Fruit fly (Drosophila melanogaster) whole organism, pupa: Measurements from ENCODE around the gene CG42854.

ENCODE experiments used
- CG10348 ChIP-seq: fragments of 200-800 bp; sonication (Bioruptor generic); IDR thresholded peaks from 2 replicates; pipeline ENCODE4 v1.3.6; 2022; ENCODE audit warnings: missing biosample characterization, missing genetic modification characterization
- CG13204 ChIP-seq: fragments of 200-800 bp; sonication (Bioruptor generic); optimal IDR thresholded peaks from 2 replicates; lab custom pipeline; 2018; ENCODE audit warnings: missing biosample characterization, mild to moderate bottlenecking, missing genetic modification characterization, moderate library complexity
- CG17806 ChIP-seq: fragments of 200-800 bp; sonication (Bioruptor generic); optimal IDR thresholded peaks from 2 replicates; lab custom pipeline; 2018; ENCODE audit warnings: missing biosample characterization, mild to moderate bottlenecking, missing genetic modification characterization, moderate library complexity
- CG32121 ChIP-seq: fragments of 200-800 bp; sonication (Bioruptor generic); IDR thresholded peaks from 2 replicates; pipeline ENCODE4 v1.3.6; 2022; ENCODE audit warnings: missing biosample characterization, missing genetic modification characterization
- CG4496 ChIP-seq: fragments of 200-800 bp; sonication (Bioruptor generic); IDR thresholded peaks from 3 replicates; pipeline ENCODE4 v1.3.6; 2022; ENCODE audit warnings: missing biosample characterization, missing genetic modification characterization
- CG8159 ChIP-seq: fragments of 200-800 bp; sonication (Bioruptor generic); optimal IDR thresholded peaks from 3 replicates; lab custom pipeline; 2018; ENCODE audit warnings: missing biosample characterization, mild to moderate bottlenecking, missing genetic modification characterization, moderate library complexity
- CG9948 ChIP-seq: fragments of 200-800 bp; sonication (Bioruptor generic); optimal IDR thresholded peaks from 2 replicates; lab custom pipeline; 2018; ENCODE audit warnings: missing biosample characterization, mild to moderate bottlenecking, missing genetic modification characterization, moderate library complexity
- D1 ChIP-seq: fragments of 200-800 bp; sonication (Bioruptor generic); optimal IDR thresholded peaks from 2 replicates; lab custom pipeline; 2018; ENCODE audit warnings: missing biosample characterization, mild to moderate bottlenecking, missing genetic modification characterization, moderate library complexity
- Ets98B ChIP-seq: fragments of 200-800 bp; sonication (Bioruptor generic); IDR thresholded peaks from 2 replicates; pipeline ENCODE4 v1.3.6; 2022; ENCODE audit warnings: missing biosample characterization, missing genetic modification characterization
- Pif1A ChIP-seq: fragments of 200-800 bp; sonication (Bioruptor generic); optimal IDR thresholded peaks from 3 replicates; lab custom pipeline; 2016; ENCODE audit warnings: missing biosample characterization, missing genetic modification characterization
- Snoo ChIP-seq: fragments of 200-800 bp; sonication (Bioruptor generic); optimal IDR thresholded peaks from 3 replicates; lab custom pipeline; 2017; ENCODE audit warnings: missing biosample characterization, mild to moderate bottlenecking, missing genetic modification characterization, inconsistent platforms

DNA sequence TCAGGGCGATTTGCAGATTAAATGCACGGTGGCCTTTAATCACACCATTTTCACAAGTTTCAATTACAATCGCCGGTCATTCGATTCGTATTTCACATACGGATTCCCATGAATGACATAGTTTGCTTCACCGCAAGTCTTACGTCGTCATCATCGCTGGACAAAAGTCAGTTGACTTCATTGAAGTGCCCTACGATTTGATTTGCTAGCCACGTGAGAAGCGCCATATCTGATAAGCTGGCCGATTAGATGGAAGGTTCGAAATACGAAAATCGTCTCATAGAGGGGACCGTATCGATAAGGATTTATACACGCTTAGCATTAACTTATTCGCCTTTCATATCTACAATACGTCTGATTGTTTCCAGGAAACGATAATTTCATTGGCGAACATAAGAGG, 38.3 kb upstream of the CG42854 start:
- TF ChIP-seq CG17806 (tag; lab: Kevin White, UChicago): no peak
- TF ChIP-seq CG13204 (GFP tag; lab: Kevin White, UChicago): no peak
- no peak for TF ChIP-seq CG9948 (tag; lab: Kevin White, UChicago)
- no peak for TF ChIP-seq CG4496 (GFP tag; lab: Robert Waterston, UW)
- TF ChIP-seq CG32121 (GFP tag; lab: Robert Waterston, UW): no peak
- no peak for TF ChIP-seq Pif1A (GFP tag; lab: Kevin White, UChicago)
- no peak for TF ChIP-seq D1
- no peak for TF ChIP-seq Snoo (tag; lab: Kevin White, UChicago)
- no peak for TF ChIP-seq Ets98B (GFP tag; lab: Robert Waterston, UW)
- no peak for TF ChIP-seq CG8159 (tag; lab: Kevin White, UChicago)
- TF ChIP-seq CG10348 (GFP tag; lab: Robert Waterston, UW): no peak
